Worm (Caenorhabditis elegans): ENCODE results near the gene F31A3.5.

DNA sequence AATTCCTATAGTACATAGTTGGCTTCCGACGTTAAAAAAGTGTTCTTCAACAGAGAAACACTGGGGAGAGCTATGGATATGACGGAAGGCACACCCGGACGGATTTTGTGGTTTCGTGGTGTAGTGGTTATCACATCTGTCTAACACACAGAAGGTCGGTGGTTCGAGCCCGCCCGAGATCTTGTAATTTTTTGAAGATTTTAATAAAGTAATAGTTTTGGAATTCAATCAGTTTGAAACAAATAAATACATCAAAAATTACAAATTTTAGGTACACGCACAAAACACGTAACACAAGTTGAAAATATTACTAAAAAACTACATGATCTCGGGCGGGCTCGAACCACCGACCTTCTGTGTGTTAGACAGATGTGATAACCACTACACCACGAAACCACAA lies 47.8 kb upstream of the F31A3.5 start:
- peak; percentile 52; the same call in 1 of the 2 replicates for TF ChIP-seq ref-1 (GFP tag; conservative IDR thresholded peaks at IDR 0.05)
- peak; percentile 45; the same call in 1 of the 2 replicates for TF ChIP-seq T22C8.4 (GFP tag; IDR thresholded peaks at IDR 0.05)

All from whole organism, midembryonic.